Fruit fly (Drosophila melanogaster) whole organism, embryonic: ENCODE results near the gene Pex1.
A peak's percentile ranks its signal among the peaks of the same experiment; 100 is the strongest.

Experiments used
- Awh ChIP-seq: fragments of 200-800 bp; sonication (Bioruptor generic); IDR thresholded peaks from 2 replicates; pipeline ENCODE4, ENCODE4 v1.3.6; 2022; ENCODE audit warnings: missing biosample characterization, missing genetic modification characterization
- CG11456 ChIP-seq: fragments of 200-800 bp; sonication (Bioruptor generic); IDR thresholded peaks from 3 replicates; pipeline ENCODE4 v1.3.6; 2022; ENCODE audit warnings: missing biosample characterization, missing genetic modification characterization
- CG12104 ChIP-seq: fragments of 200-800 bp; sonication (Bioruptor generic); optimal IDR thresholded peaks from 3 replicates; lab custom pipeline; 2016; ENCODE audit warnings: missing biosample characterization, missing genetic modification characterization
- CG14014 ChIP-seq: fragments of 200-800 bp; sonication (Bioruptor generic); IDR thresholded peaks from 2 replicates; pipeline ENCODE4 v1.3.6; 2022; ENCODE audit warnings: missing biosample characterization, missing genetic modification characterization
- CG15011 ChIP-seq: fragments of 200-800 bp; sonication (Bioruptor generic); optimal IDR thresholded peaks from 3 replicates; lab custom pipeline; 2018; ENCODE audit warnings: missing biosample characterization, mild to moderate bottlenecking, missing genetic modification characterization
- CG17385 ChIP-seq: fragments of 200-800 bp; sonication (Bioruptor generic); optimal IDR thresholded peaks from 3 replicates; lab custom pipeline; 2018; ENCODE audit warnings: missing biosample characterization, mild to moderate bottlenecking, missing genetic modification characterization
- CG1832 ChIP-seq: fragments of 200-800 bp; sonication (Bioruptor generic); optimal IDR thresholded peaks from 2 replicates; lab custom pipeline; 2017; ENCODE audit warnings: missing biosample characterization, mild to moderate bottlenecking, missing genetic modification characterization, inconsistent platforms
- CG32532 ChIP-seq: fragments of 200-800 bp; sonication (Bioruptor generic); IDR thresholded peaks from 2 replicates; pipeline ENCODE4 v1.3.6; 2022; ENCODE audit warnings: missing biosample characterization, missing genetic modification characterization
- CG6765 ChIP-seq: fragments of 200-800 bp; sonication (Bioruptor generic); optimal IDR thresholded peaks from 3 replicates; lab custom pipeline; 2017; ENCODE audit warnings: missing biosample characterization, mild to moderate bottlenecking, missing genetic modification characterization
- CG8281 ChIP-seq: fragments of 200-800 bp; sonication (Bioruptor generic); optimal IDR thresholded peaks from 2 replicates; lab custom pipeline; 2018; ENCODE audit warnings: missing biosample characterization, mild to moderate bottlenecking, missing genetic modification characterization, moderate library complexity
- CG8924 ChIP-seq: fragments of 200-800 bp; optimal IDR thresholded peaks from 3 replicates; lab custom pipeline; 2019; ENCODE audit warnings: missing biosample characterization, mild to moderate bottlenecking, missing genetic modification characterization, moderate library complexity
- CG9932 ChIP-seq: fragments of 200-800 bp; sonication (Bioruptor generic); IDR thresholded peaks from 2 replicates; pipeline ENCODE4 v1.3.6; 2022; ENCODE audit warnings: missing biosample characterization, missing genetic modification characterization
- Dbx ChIP-seq: fragments of 200-800 bp; sonication (Bioruptor generic); IDR thresholded peaks from 3 replicates; pipeline ENCODE4 v1.3.6; 2022; ENCODE audit warnings: missing biosample characterization, missing genetic modification characterization
- Dll ChIP-seq: fragments of 200-800 bp; sonication (Bioruptor generic); IDR thresholded peaks from 4 replicates; pipeline ENCODE4 v1.3.6; 2022; ENCODE audit warnings: missing biosample characterization, missing genetic modification characterization; ENCODE audit not compliant: partially characterized antibody
- E2f2 ChIP-seq: fragments of 200-800 bp; sonication (Bioruptor generic); IDR thresholded peaks from 2 replicates; pipeline ENCODE4 v1.3.6; 2022; ENCODE audit warnings: missing biosample characterization, missing genetic modification characterization
- Gsc ChIP-seq: fragments of 200-800 bp; sonication (Bioruptor generic); IDR thresholded peaks from 2 replicates; pipeline ENCODE4 v1.3.6; 2022; ENCODE audit warnings: missing biosample characterization, missing genetic modification characterization
- Hr78 ChIP-seq, 2 experiments: fragments of 200-800 bp in 1 of 2; fragments of >200 bp in 1 of 2; sonication (Bioruptor generic) in 1 of 2; optimal IDR thresholded peaks; 2 replicates each; lab custom pipeline; 2017 to 2019; ENCODE audit warnings: missing biosample characterization in 2 of 2, missing genetic modification characterization in 2 of 2, mild to moderate bottlenecking in 1 of 2, moderate library complexity in 1 of 2
- MBD-R2 ChIP-seq: fragments of 200-800 bp; sonication (Bioruptor generic); IDR thresholded peaks from 2 replicates; pipeline ENCODE4 v1.3.6; 2022; ENCODE audit warnings: missing biosample characterization, missing genetic modification characterization
- Med ChIP-seq: fragments of 200-800 bp; sonication (Bioruptor generic); peaks from one replicate; lab custom pipeline; 2016; ENCODE audit warnings: missing biosample characterization, missing genetic modification characterization, mild to moderate bottlenecking, inconsistent platforms, moderate library complexity
- Myb ChIP-seq: fragments of 200-800 bp; sonication (Bioruptor generic); optimal IDR thresholded peaks from 2 replicates; lab custom pipeline; 2016; ENCODE audit warnings: missing biosample characterization, missing genetic modification characterization
- Pdp1 ChIP-seq, 2 experiments: fragments of 200-800 bp; sonication (Bioruptor generic); optimal IDR thresholded peaks; 3 replicates each; lab custom pipeline; 2016; ENCODE audit warnings: missing biosample characterization in 2 of 2, missing genetic modification characterization in 2 of 2, mild to moderate bottlenecking in 1 of 2, moderate library complexity in 1 of 2
- Rfx ChIP-seq: fragments of 200-800 bp; sonication (Bioruptor generic); IDR thresholded peaks from 2 replicates; pipeline ENCODE4 v1.3.6; 2022; ENCODE audit warnings: missing biosample characterization, missing genetic modification characterization
- Scr ChIP-seq: fragments of 200-800 bp; sonication (Bioruptor generic); IDR thresholded peaks from 2 replicates; pipeline ENCODE4 v1.3.6; 2022; ENCODE audit warnings: missing biosample characterization, missing genetic modification characterization; ENCODE audit not compliant: partially characterized antibody
- Spps ChIP-seq: fragments of 200-800 bp; sonication (Bioruptor generic); optimal IDR thresholded peaks from 2 replicates; lab custom pipeline; 2018; ENCODE audit warnings: missing biosample characterization, mild to moderate bottlenecking, missing genetic modification characterization
- cas ChIP-seq: fragments of 200-800 bp; sonication (Bioruptor generic); IDR thresholded peaks from 2 replicates; pipeline ENCODE4 v1.3.6; 2022; ENCODE audit warnings: missing biosample characterization, missing genetic modification characterization
- cg ChIP-seq: fragments of 200-800 bp; sonication (Bioruptor generic); optimal IDR thresholded peaks from 3 replicates; lab custom pipeline; 2019; ENCODE audit warnings: missing biosample characterization, mild to moderate bottlenecking, missing genetic modification characterization, moderate library complexity
- chinmo ChIP-seq: fragments of 200-800 bp; sonication (Bioruptor generic); IDR thresholded peaks from 4 replicates; pipeline ENCODE4 v1.3.6; 2022; ENCODE audit warnings: missing biosample characterization, missing genetic modification characterization; ENCODE audit not compliant: partially characterized antibody
- crp ChIP-seq, 2 experiments: fragments of 200-800 bp; sonication (Bioruptor generic); optimal IDR thresholded peaks; 2 replicates in 1 of 2; 3 replicates in 1 of 2; lab custom pipeline; 2017; ENCODE audit warnings: missing biosample characterization in 2 of 2, missing genetic modification characterization in 2 of 2, mild to moderate bottlenecking in 1 of 2, moderate library complexity in 1 of 2
- da ChIP-seq: fragments of 200-800 bp; sonication (Bioruptor generic); optimal IDR thresholded peaks from 2 replicates; lab custom pipeline; 2016; ENCODE audit warnings: missing biosample characterization, missing genetic modification characterization
- dm ChIP-seq: fragments of 200-800 bp; sonication (Bioruptor generic); optimal IDR thresholded peaks from 3 replicates; lab custom pipeline; 2016; ENCODE audit warnings: missing biosample characterization, missing genetic modification characterization
- ems ChIP-seq: fragments of 200-800 bp; sonication (Bioruptor generic); optimal IDR thresholded peaks from 3 replicates; lab custom pipeline; 2016; ENCODE audit warnings: missing biosample characterization, missing genetic modification characterization
- fd3F ChIP-seq: fragments of 200-800 bp; sonication (Bioruptor generic); optimal IDR thresholded peaks from 2 replicates; lab custom pipeline; 2018; ENCODE audit warnings: missing biosample characterization, mild to moderate bottlenecking, missing genetic modification characterization, moderate library complexity
- gem ChIP-seq: fragments of 200-800 bp; sonication (Bioruptor generic); optimal IDR thresholded peaks from 2 replicates; lab custom pipeline; 2019; ENCODE audit warnings: missing biosample characterization, mild to moderate bottlenecking, missing genetic modification characterization, moderate library complexity
- grau ChIP-seq: fragments of 200-800 bp; optimal IDR thresholded peaks from 3 replicates; lab custom pipeline; 2019; ENCODE audit warnings: missing biosample characterization, mild to moderate bottlenecking, missing genetic modification characterization, moderate library complexity
- insv ChIP-seq, 2 experiments: fragments of 200-800 bp; sonication (Bioruptor generic); optimal IDR thresholded peaks; 3 replicates each; lab custom pipeline; 2016 to 2018; ENCODE audit warnings: missing biosample characterization in 2 of 2, missing genetic modification characterization in 2 of 2
- kah ChIP-seq: fragments of 200-800 bp; sonication (Bioruptor generic); optimal IDR thresholded peaks from 2 replicates; lab custom pipeline; 2018; ENCODE audit warnings: missing biosample characterization, mild to moderate bottlenecking, missing genetic modification characterization
- kay ChIP-seq: fragments of 200-800 bp; sonication (Bioruptor generic); optimal IDR thresholded peaks from 2 replicates; lab custom pipeline; 2016; ENCODE audit warnings: missing biosample characterization, missing genetic modification characterization
- prd ChIP-seq, 3 experiments: fragments of >200 bp in 2 of 3; fragments of 200-800 bp in 1 of 3; sonication (Bioruptor generic) in 1 of 3; optimal IDR thresholded peaks in 2 of 3; IDR thresholded peaks in 1 of 3; 2 replicates in 2 of 3; 3 replicates in 1 of 3; pipeline versions ENCODE4 v1.3.6 to Lab custom; 2017 to 2022; ENCODE audit warnings: missing biosample characterization in 1 of 3, missing genetic modification characterization in 1 of 3
- row ChIP-seq: fragments of 200-800 bp; sonication (Bioruptor generic); IDR thresholded peaks from 3 replicates; pipeline ENCODE4 v1.3.6; 2022; ENCODE audit warnings: missing biosample characterization, missing genetic modification characterization
- slbo ChIP-seq: fragments of 200-800 bp; sonication (Bioruptor generic); IDR thresholded peaks from 2 replicates; pipeline ENCODE4 v1.3.6; 2022; ENCODE audit warnings: missing biosample characterization, missing genetic modification characterization
- sob ChIP-seq: fragments of 200-800 bp; sonication (Bioruptor generic); IDR thresholded peaks from 2 replicates; pipeline ENCODE4 v1.3.6; 2022; ENCODE audit warnings: missing biosample characterization, missing genetic modification characterization
- sqz ChIP-seq: fragments of 200-800 bp; sonication (Bioruptor generic); optimal IDR thresholded peaks from 3 replicates; lab custom pipeline; 2018; ENCODE audit warnings: missing biosample characterization, mild to moderate bottlenecking, missing genetic modification characterization
- sug ChIP-seq: fragments of 200-800 bp; optimal IDR thresholded peaks from 2 replicates; lab custom pipeline; 2019; ENCODE audit warnings: missing biosample characterization, mild to moderate bottlenecking, missing genetic modification characterization, moderate library complexity
- unc-4 ChIP-seq: fragments of 200-800 bp; sonication (Bioruptor generic); IDR thresholded peaks from 2 replicates; pipeline ENCODE4 v1.3.6; 2022; ENCODE audit warnings: missing biosample characterization, missing genetic modification characterization; ENCODE audit not compliant: partially characterized antibody
- zf30C ChIP-seq: fragments of 200-800 bp; sonication (Bioruptor generic); optimal IDR thresholded peaks from 3 replicates; lab custom pipeline; 2018; ENCODE audit warnings: missing biosample characterization, mild to moderate bottlenecking, missing genetic modification characterization
- zfh1 ChIP-seq: fragments of 200-800 bp; sonication (Bioruptor generic); IDR thresholded peaks from 3 replicates; pipeline ENCODE4 v1.3.6; 2022; ENCODE audit warnings: missing biosample characterization, missing genetic modification characterization

The Pex1 gene

DNA sequence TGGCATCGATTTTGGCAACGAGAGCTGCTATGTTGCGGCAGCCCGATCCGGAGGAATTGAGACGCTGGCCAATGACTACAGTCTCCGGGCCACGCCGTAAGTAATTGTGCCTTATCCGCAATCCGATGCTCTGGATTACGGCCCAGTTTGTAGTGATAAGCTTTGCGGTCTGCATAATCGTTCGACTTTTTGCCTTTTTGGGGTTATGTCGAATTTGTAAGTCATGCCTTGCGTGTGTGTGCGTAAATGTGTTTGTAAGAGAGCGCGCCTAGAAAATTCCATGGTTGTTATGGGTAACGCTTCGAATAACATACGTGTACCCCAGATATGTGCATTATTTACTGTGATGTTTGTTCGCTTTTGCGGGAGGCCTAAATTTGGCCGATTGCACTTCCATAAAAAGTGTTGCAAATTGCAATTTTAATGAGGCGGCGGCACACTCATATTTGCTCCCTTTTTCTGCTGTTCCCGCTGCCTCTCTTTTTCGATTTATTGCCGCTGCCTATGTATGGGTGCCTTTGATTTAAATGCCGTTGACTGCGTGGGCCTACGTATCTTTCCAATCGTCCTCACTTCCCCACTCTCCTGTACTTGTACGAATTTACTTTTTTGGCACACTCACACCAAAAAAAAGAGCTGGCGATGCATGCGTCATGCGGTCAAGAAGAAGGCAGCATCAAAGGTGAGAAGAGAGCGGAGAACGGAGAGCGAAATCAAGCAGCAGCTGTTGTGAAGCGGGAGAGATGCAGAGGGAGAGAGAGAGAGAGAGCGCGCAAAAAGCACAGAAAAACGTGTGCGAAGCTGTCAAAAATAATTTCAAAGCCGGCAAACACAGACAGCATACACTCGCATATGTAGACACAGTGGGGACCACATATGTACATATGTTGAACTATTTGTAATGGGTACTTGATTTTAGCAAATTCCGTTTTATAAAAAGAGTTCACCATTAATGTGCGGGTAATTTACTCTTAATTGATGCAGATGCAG lies 33.7 kb upstream of the Pex1 start:
- TF ChIP-seq Med (GFP tag; lab: Kevin White, UChicago) (peak; percentile 86), sug (peak; percentile 7), Dbx (GFP tag; lab: Robert Waterston, UW) (peak; percentile 55; the same call in 2 of the 3 replicates), gem (tag; lab: Kevin White, UChicago) (no peak), slbo (peak; percentile 6; the same call in 1 of the 2 replicates), unc-4 (GFP tag; lab: Robert Waterston, UW) (0 out of 2 replicates have a peak, but pooled peaks have one; percentile 29), CG17385 (GFP tag; lab: Kevin White, UChicago) (peak; percentile 32), Rfx (peak; percentile 51), sob (GFP tag; lab: Robert Waterston, UW) (peak; percentile 35; the same call in 1 of the 2 replicates), MBD-R2 (GFP tag; lab: Robert Waterston, UW) (peak; percentile 40), Scr (GFP tag; lab: Robert Waterston, UW) (no peak), Gsc (no peak), E2f2 (peak; percentile 16; the same call in 1 of the 2 replicates), Pdp1 (GFP tag; optimal IDR thresholded peaks at IDR 0.05; lab: Kevin White, UChicago) (peak in 1 of 2 experiments; percentile 91), zf30C (no peak), CG15011 (no peak), kay (GFP tag; lab: Kevin White, UChicago) (peak; percentile 35), CG8924 (peak; percentile 12), chinmo (GFP tag; lab: Robert Waterston, UW) (peak; percentile 89; the same call in 2 of the 4 replicates), Myb (peak; percentile 10), CG14014 (GFP tag; lab: Robert Waterston, UW) (peak; percentile 31; the same call in 1 of the 2 replicates), CG12104 (GFP tag; lab: Kevin White, UChicago) (no peak), CG9932 (GFP tag; lab: Robert Waterston, UW) (peak; percentile 43; the same call in 1 of the 2 replicates), fd3F (GFP tag; lab: Kevin White, UChicago) (peak; percentile 19), CG8281 (tag; lab: Kevin White, UChicago) (no peak), CG6765 (GFP tag; lab: Kevin White, UChicago) (peak; percentile 2), cas (no peak), zfh1 (GFP tag; lab: Robert Waterston, UW) (no peak), cg (GFP tag; lab: Kevin White, UChicago) (peak; percentile 72), Awh (GFP tag; lab: Robert Waterston, UW) (peak; percentile 11; the same call in 1 of the 2 replicates), ems (no peak), crp (GFP tag; optimal IDR thresholded peaks at IDR 0.05; lab: Kevin White, UChicago) (peak in 1 of 2 experiments; percentile 63), CG1832 (peak; percentile 67), prd (optimal IDR thresholded peaks at IDR 0.05; lab: Kevin White, UChicago) (no peak), prd (GFP tag; IDR thresholded peaks at IDR 0.05; lab: Robert Waterston, UW) (0 out of 3 replicates have a peak, but pooled peaks have one; percentile 6), da (GFP tag; lab: Kevin White, UChicago) (no peak), CG32532 (GFP tag; lab: Robert Waterston, UW) (peak; percentile 31; the same call in 1 of the 2 replicates), sqz (peak; percentile 17), grau (tag; lab: Kevin White, UChicago) (peak; percentile 81), Dll (GFP tag; lab: Robert Waterston, UW) (peak; percentile 29; the same call in 1 of the 4 replicates), row (peak; percentile 58; the same call in 2 of the 3 replicates), CG11456 (GFP tag; lab: Robert Waterston, UW) (0 out of 3 replicates have a peak, but pooled peaks have one; percentile 21), insv (GFP tag; optimal IDR thresholded peaks at IDR 0.05; lab: Kevin White, UChicago) (peak in 1 of 2 experiments; percentile 2), Spps (peak; percentile 11), Hr78 (GFP tag; optimal IDR thresholded peaks at IDR 0.05; lab: Kevin White, UChicago) (no peak), kah (peak; percentile 35), dm (GFP tag; lab: Kevin White, UChicago) (peak; percentile 41)
